Worm (Caenorhabditis elegans): ENCODE data around the gene F18C5.9.

Gene F18C5.9

DNA sequence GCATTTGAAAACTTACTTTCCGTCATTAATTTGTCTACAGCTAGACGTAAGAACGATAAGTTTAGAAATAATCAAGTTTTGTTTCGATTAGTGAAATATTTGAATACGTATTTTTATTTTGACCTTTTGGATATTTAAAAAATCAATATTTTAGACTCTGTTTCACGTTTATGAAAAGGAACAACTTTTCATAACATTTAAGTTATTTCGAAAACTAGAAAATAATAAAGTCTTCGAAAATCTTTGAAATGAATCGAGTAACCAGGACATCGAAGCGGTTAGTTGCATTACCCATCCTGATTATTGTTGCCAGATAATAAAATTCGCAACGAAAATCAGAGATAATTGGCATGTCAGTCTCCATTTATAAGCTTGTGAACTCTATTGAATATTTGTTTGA, 14.3 kb downstream of the F18C5.9 start, which contains the start of gene C56C10.6:
Gene C56C10.6 (minus strand): TSS at position 101 of the 400 bp plus-strand sequence.
- TF ChIP-seq elt-1 (tag; optimal IDR thresholded peaks at IDR 0.05; ENCODE audit: borderline replicate concordance, insufficient read depth) (no peak), cnd-1 (tag; optimal IDR thresholded peaks at IDR 0.05) (no peak), ceh-43 (GFP tag; optimal IDR thresholded peaks at IDR 0.05) (no peak)

DNA sequence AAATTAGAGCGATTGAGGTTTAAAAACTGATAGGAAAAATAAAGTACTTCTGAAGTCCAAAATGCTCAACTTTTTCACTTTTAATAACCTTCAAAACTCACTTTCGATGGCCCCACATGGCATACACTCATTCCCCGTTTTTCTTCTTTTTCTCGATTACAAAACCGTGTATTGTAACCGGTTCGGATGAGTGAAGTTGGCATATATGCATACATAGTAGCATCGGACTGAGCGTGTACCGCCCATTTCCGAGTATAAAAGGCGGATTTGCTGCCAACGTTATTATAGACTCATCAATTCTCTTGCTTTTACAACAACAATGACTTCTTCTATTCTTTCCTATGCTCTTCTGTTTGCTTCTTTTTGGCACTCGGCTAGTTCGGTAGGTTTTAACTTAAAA, 15.8 kb downstream of the F18C5.9 start, which contains the start of gene C56C10.4:
Gene C56C10.4 (plus strand): TSS at position 301 of the 400 bp plus-strand sequence.
- TF ChIP-seq ztf-11 (tag; optimal IDR thresholded peaks at IDR 0.05) (no peak), flh-1 (GFP tag; optimal IDR thresholded peaks at IDR 0.05) (no peak), nhr-12 (tag; optimal IDR thresholded peaks at IDR 0.05) (no peak), unc-62 (GFP tag; optimal IDR thresholded peaks at IDR 0.05) (no peak), pha-4 (tag; optimal IDR thresholded peaks at IDR 0.05) (no peak), blmp-1 (tag; optimal IDR thresholded peaks at IDR 0.05) (no peak), lin-13 (tag; optimal IDR thresholded peaks at IDR 0.05) (no peak), sem-2 (GFP tag; optimal IDR thresholded peaks at IDR 0.05) (no peak), bed-3 (GFP tag; optimal IDR thresholded peaks at IDR 0.05) (no peak), elt-1 (tag; optimal IDR thresholded peaks at IDR 0.05; ENCODE audit: borderline replicate concordance, insufficient read depth) (no peak), tbx-8 (GFP tag; optimal IDR thresholded peaks at IDR 0.05) (no peak), unc-39 (tag; optimal IDR thresholded peaks at IDR 0.05) (no peak), nhr-237 (tag; optimal IDR thresholded peaks at IDR 0.05) (no peak), mls-2 (tag; optimal IDR thresholded peaks at IDR 0.05) (no peak), M03D4.4 (tag; optimal IDR thresholded peaks at IDR 0.05) (no peak)

DNA sequence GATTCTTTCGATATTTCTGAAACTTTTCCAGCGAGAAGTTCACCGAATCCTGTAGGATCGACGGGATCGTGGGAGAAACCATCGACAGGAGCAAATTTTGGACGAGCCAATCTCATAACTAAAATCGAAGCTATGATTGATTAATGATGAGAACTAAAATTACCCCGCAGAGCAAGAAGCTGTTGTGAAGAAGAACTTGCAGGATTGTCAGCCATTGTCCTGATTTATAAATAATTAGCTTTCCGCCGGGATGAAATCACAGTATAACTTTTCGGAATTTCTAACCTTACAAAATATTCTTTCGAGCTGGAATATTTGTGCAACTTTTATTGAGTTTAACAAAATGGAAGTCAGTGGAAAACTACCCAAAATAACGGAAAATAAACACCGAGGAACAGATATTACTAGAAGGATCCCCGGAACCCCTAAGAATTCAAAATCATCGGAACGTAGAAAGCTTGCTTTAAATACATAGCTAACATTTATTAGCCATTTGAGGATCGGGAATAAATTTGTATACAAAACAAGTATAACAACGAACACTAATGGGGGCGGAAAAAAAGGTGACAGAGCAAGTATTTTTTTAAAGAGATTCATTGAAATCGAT, 20.4 kb downstream of the F18C5.9 start, which contains the start of gene C56C10.7:
Gene C56C10.7 (minus strand): TSS at position 312 of the 607 bp plus-strand sequence.
- TF ChIP-seq sptf-1 (tag; optimal IDR thresholded peaks at IDR 0.05) = no peak
- no peak for TF ChIP-seq drap-1 (GFP tag; optimal IDR thresholded peaks at IDR 0.05)
- TF ChIP-seq cnd-1 (tag; optimal IDR thresholded peaks at IDR 0.05) = no peak
- no peak for TF ChIP-seq ceh-39 (tag; optimal IDR thresholded peaks at IDR 0.05)
- no peak for TF ChIP-seq ceh-83 (GFP tag; optimal IDR thresholded peaks at IDR 0.05)
- TF ChIP-seq flh-1 (GFP tag; optimal IDR thresholded peaks at IDR 0.05) = no peak
- TF ChIP-seq nhr-76 (tag; optimal IDR thresholded peaks at IDR 0.05) = no peak
- no peak for TF ChIP-seq nhr-12 (tag; optimal IDR thresholded peaks at IDR 0.05)
- TF ChIP-seq unc-120 (tag; optimal IDR thresholded peaks at IDR 0.05; ENCODE audit: poor library complexity, severe bottlenecking) = no peak
- no peak for TF ChIP-seq zip-8 (tag; optimal IDR thresholded peaks at IDR 0.05)
- TF ChIP-seq mab-5 (tag; optimal IDR thresholded peaks at IDR 0.05) = no peak
- TF ChIP-seq mls-2 (tag; optimal IDR thresholded peaks at IDR 0.05) = no peak
- no peak for TF ChIP-seq bed-3 (GFP tag; optimal IDR thresholded peaks at IDR 0.05)
- TF ChIP-seq sem-2 (GFP tag; optimal IDR thresholded peaks at IDR 0.05) = no peak
- no peak for TF ChIP-seq M03D4.4 (tag; optimal IDR thresholded peaks at IDR 0.05)
- no peak for TF ChIP-seq nhr-28 (tag; optimal IDR thresholded peaks at IDR 0.05)
- TF ChIP-seq mep-1 (tag; optimal IDR thresholded peaks at IDR 0.05) = no peak
- no peak for TF ChIP-seq blmp-1 (tag; optimal IDR thresholded peaks at IDR 0.05)
- no peak for TF ChIP-seq ces-1 (GFP tag; optimal IDR thresholded peaks at IDR 0.05)

DNA sequence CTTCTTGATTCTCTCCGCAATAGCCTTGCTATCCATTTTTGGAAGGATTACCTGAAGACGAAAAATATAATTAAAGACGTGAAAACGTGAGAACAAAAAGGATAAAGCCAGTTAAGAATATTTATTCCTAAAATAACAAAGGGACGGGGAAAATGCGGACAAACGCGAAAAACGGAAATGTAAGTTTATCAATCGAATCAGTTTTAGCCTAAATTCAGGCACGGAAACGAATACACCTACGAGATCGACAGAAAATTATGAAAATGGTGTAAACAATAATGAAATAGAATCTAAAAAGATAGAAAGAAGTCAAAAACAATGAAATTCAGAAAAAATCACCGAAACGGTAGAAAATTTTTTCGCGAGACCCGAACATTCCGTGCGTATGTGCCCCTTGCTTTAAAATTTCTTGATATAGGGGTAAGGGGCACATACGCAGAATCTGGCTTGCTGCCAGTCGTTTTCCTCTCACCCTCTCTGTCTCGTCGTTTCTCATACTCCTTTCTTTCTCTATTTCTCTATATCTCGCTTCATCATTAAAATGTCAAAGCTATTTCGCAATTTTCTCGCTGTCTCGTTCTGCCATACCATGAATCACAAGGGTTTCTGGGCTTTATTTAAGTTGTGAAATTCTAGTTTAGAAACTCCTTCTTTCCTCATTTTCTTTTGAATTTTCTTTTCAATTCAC, 21.8 kb downstream of the F18C5.9 start, which contains the start of gene icd-1:
Gene icd-1 (minus strand): TSS at position 51 of the 688 bp plus-strand sequence.
- TF ChIP-seq unc-62 (GFP tag; optimal IDR thresholded peaks at IDR 0.05) (peak; percentile 96), ceh-83 (GFP tag; optimal IDR thresholded peaks at IDR 0.05) (peak; percentile 58), ham-2 (GFP tag; optimal IDR thresholded peaks at IDR 0.05) (peak; percentile 89), cnd-1 (tag; optimal IDR thresholded peaks at IDR 0.05) (peak; percentile 31), nhr-76 (tag; optimal IDR thresholded peaks at IDR 0.05) (no peak), tbx-8 (GFP tag; optimal IDR thresholded peaks at IDR 0.05) (no peak), M03D4.4 (tag; optimal IDR thresholded peaks at IDR 0.05) (peak; percentile 63), mep-1 (tag; optimal IDR thresholded peaks at IDR 0.05) (peak; percentile 93), nhr-237 (tag; optimal IDR thresholded peaks at IDR 0.05) (peak; percentile 93), hlh-1 (tag; optimal IDR thresholded peaks at IDR 0.05) (peak; percentile 56), ces-1 (GFP tag; optimal IDR thresholded peaks at IDR 0.05) (peak; percentile 94), ceh-39 (tag; optimal IDR thresholded peaks at IDR 0.05) (peak; percentile 71), nhr-2 (tag; optimal IDR thresholded peaks at IDR 0.05) (peak; percentile 15), lsy-2 (tag; optimal IDR thresholded peaks at IDR 0.05) (peak; percentile 84), ztf-11 (tag; optimal IDR thresholded peaks at IDR 0.05) (peak; percentile 67), unc-120 (tag; optimal IDR thresholded peaks at IDR 0.05; ENCODE audit: poor library complexity, severe bottlenecking) (peak; percentile 99), mls-2 (tag; optimal IDR thresholded peaks at IDR 0.05) (peak; percentile 63), lin-13 (tag; optimal IDR thresholded peaks at IDR 0.05) (peak; percentile 88), drap-1 (GFP tag; optimal IDR thresholded peaks at IDR 0.05) (no peak), sptf-1 (tag; optimal IDR thresholded peaks at IDR 0.05) (peak; percentile 71), mab-5 (tag; optimal IDR thresholded peaks at IDR 0.05) (peak; percentile 34), ceh-43 (GFP tag; optimal IDR thresholded peaks at IDR 0.05) (no peak), flh-1 (GFP tag; optimal IDR thresholded peaks at IDR 0.05) (no peak), snpc-4 (tag; optimal IDR thresholded peaks at IDR 0.05) (no peak), pha-4 (tag; optimal IDR thresholded peaks at IDR 0.05) (peak; percentile 71), zip-8 (tag; optimal IDR thresholded peaks at IDR 0.05) (no peak), elt-3 (tag; optimal IDR thresholded peaks at IDR 0.05) (peak; percentile 91)
